Fruit fly (Drosophila melanogaster) whole organism, embryonic: Measurements from ENCODE around the gene bon.

Source experiments
- Atf3 ChIP-seq: fragments of 200-800 bp; sonication (Bioruptor generic); optimal IDR thresholded peaks from 3 replicates; lab custom pipeline; 2016; ENCODE audit warnings: missing biosample characterization, missing genetic modification characterization
- CG10462 ChIP-seq: fragments of 200-800 bp; sonication (Bioruptor generic); optimal IDR thresholded peaks from 2 replicates; lab custom pipeline; 2016; ENCODE audit warnings: missing biosample characterization, missing genetic modification characterization
- CG11723 ChIP-seq: fragments of 200-800 bp; sonication (Bioruptor generic); optimal IDR thresholded peaks from 2 replicates; lab custom pipeline; 2017; ENCODE audit warnings: missing biosample characterization, mild to moderate bottlenecking, missing genetic modification characterization
- CG1233 ChIP-seq: fragments of 200-800 bp; sonication (Bioruptor generic); optimal IDR thresholded peaks from 4 replicates; lab custom pipeline; 2018; ENCODE audit warnings: missing biosample characterization, mild to moderate bottlenecking, missing genetic modification characterization
- CG17612 ChIP-seq: fragments of 200-800 bp; sonication (Bioruptor generic); IDR thresholded peaks from 2 replicates; pipeline ENCODE4 v1.3.6; 2022; ENCODE audit warnings: missing biosample characterization, missing genetic modification characterization
- CG17912 ChIP-seq: fragments of 200-800 bp; sonication (Bioruptor generic); optimal IDR thresholded peaks from 2 replicates; lab custom pipeline; 2018; ENCODE audit warnings: missing biosample characterization, mild to moderate bottlenecking, missing genetic modification characterization
- CG2875 ChIP-seq: fragments of 200-800 bp; sonication (Bioruptor generic); optimal IDR thresholded peaks from 2 replicates; lab custom pipeline; 2017; ENCODE audit warnings: missing biosample characterization, mild to moderate bottlenecking, missing genetic modification characterization, missing genetic modification reagents
- CG30431 ChIP-seq: fragments of 200-800 bp; sonication (Bioruptor generic); optimal IDR thresholded peaks from 2 replicates; lab custom pipeline; 2017; ENCODE audit warnings: missing biosample characterization, missing genetic modification characterization
- CG31388 ChIP-seq: fragments of 200-800 bp; sonication (Bioruptor generic); optimal IDR thresholded peaks from 2 replicates; lab custom pipeline; 2016; ENCODE audit warnings: missing biosample characterization, missing genetic modification characterization
- CG3838 ChIP-seq: fragments of 200-800 bp; sonication (Bioruptor generic); optimal IDR thresholded peaks from 3 replicates; lab custom pipeline; 2016; ENCODE audit warnings: missing biosample characterization, missing genetic modification characterization
- CG4328 ChIP-seq: fragments of 200-800 bp; sonication (Bioruptor generic); optimal IDR thresholded peaks from 3 replicates; lab custom pipeline; 2017; ENCODE audit warnings: missing biosample characterization, missing genetic modification reagents, missing genetic modification characterization
- CG5953 ChIP-seq: fragments of 200-800 bp; sonication (Bioruptor generic); IDR thresholded peaks from 2 replicates; pipeline ENCODE4 v1.3.6; 2022; ENCODE audit warnings: missing biosample characterization, missing genetic modification characterization
- CG8924 ChIP-seq: fragments of 200-800 bp; optimal IDR thresholded peaks from 3 replicates; lab custom pipeline; 2019; ENCODE audit warnings: missing biosample characterization, mild to moderate bottlenecking, missing genetic modification characterization, moderate library complexity
- CG9215 ChIP-seq: fragments of 200-800 bp; sonication (Bioruptor generic); IDR thresholded peaks from 2 replicates; pipeline ENCODE4 v1.3.6; 2022; ENCODE audit warnings: missing biosample characterization, missing genetic modification characterization
- CG9817 ChIP-seq: fragments of 200-800 bp; sonication (Bioruptor generic); optimal IDR thresholded peaks from 2 replicates; lab custom pipeline; 2018; ENCODE audit warnings: missing biosample characterization, mild to moderate bottlenecking, missing genetic modification characterization, moderate library complexity
- Dbx ChIP-seq: fragments of 200-800 bp; sonication (Bioruptor generic); IDR thresholded peaks from 3 replicates; pipeline ENCODE4 v1.3.6; 2022; ENCODE audit warnings: missing biosample characterization, missing genetic modification characterization
- Deaf1 ChIP-seq: fragments of 200-800 bp; optimal IDR thresholded peaks from 3 replicates; lab custom pipeline; 2019; ENCODE audit warnings: missing biosample characterization, mild to moderate bottlenecking, missing genetic modification characterization, moderate library complexity
- Dip2 ChIP-seq: fragments of 200-800 bp; sonication (Bioruptor generic); IDR thresholded peaks from 2 replicates; pipeline ENCODE4 v1.3.6; 2022; ENCODE audit warnings: missing biosample characterization, missing genetic modification characterization
- Ets97D ChIP-seq: fragments of 200-800 bp; sonication (Bioruptor generic); optimal IDR thresholded peaks from 3 replicates; lab custom pipeline; 2016; ENCODE audit warnings: missing biosample characterization, missing genetic modification characterization
- Hey ChIP-seq: fragments of 200-800 bp; sonication (Bioruptor generic); optimal IDR thresholded peaks from 3 replicates; lab custom pipeline; 2018; ENCODE audit warnings: missing biosample characterization, mild to moderate bottlenecking, missing genetic modification characterization
- HmgZ ChIP-seq: fragments of 200-800 bp; sonication (Bioruptor generic); optimal IDR thresholded peaks from 2 replicates; lab custom pipeline; 2018; ENCODE audit warnings: missing biosample characterization, mild to moderate bottlenecking, missing genetic modification characterization
- Hmx ChIP-seq: fragments of 200-800 bp; sonication (Bioruptor generic); optimal IDR thresholded peaks from 2 replicates; lab custom pipeline; 2016; ENCODE audit warnings: missing biosample characterization, missing genetic modification characterization
- MBD-R2 ChIP-seq: fragments of 200-800 bp; sonication (Bioruptor generic); IDR thresholded peaks from 2 replicates; pipeline ENCODE4 v1.3.6; 2022; ENCODE audit warnings: missing biosample characterization, missing genetic modification characterization
- NC2β ChIP-seq: fragments of 200-800 bp; sonication (Bioruptor generic); optimal IDR thresholded peaks from 2 replicates; lab custom pipeline; 2016; ENCODE audit warnings: missing biosample characterization, missing genetic modification characterization
- Nf-YA ChIP-seq: fragments of 200-800 bp; sonication (Bioruptor generic); IDR thresholded peaks from 2 replicates; pipeline ENCODE4 v1.3.6; 2022; ENCODE audit warnings: missing biosample characterization, missing genetic modification characterization
- Sox102F ChIP-seq: fragments of 200-800 bp; sonication (Bioruptor generic); optimal IDR thresholded peaks from 2 replicates; lab custom pipeline; 2018; ENCODE audit warnings: missing biosample characterization, mild to moderate bottlenecking, missing genetic modification characterization, moderate library complexity
- Sry-β ChIP-seq: fragments of 200-800 bp; sonication (Bioruptor generic); optimal IDR thresholded peaks from 2 replicates; lab custom pipeline; 2018; ENCODE audit warnings: missing biosample characterization, mild to moderate bottlenecking, missing genetic modification characterization, moderate library complexity
- TFAM ChIP-seq: fragments of 200-800 bp; sonication (Bioruptor generic); optimal IDR thresholded peaks from 2 replicates; lab custom pipeline; 2017; ENCODE audit warnings: missing biosample characterization, missing genetic modification characterization, inconsistent platforms
- Taf1 ChIP-seq: fragments of 200-800 bp; sonication (Bioruptor generic); IDR thresholded peaks from 2 replicates; pipeline ENCODE4 v1.3.6; 2022; ENCODE audit warnings: missing biosample characterization, missing genetic modification characterization
- Usf ChIP-seq: fragments of 200-800 bp; sonication (Bioruptor generic); optimal IDR thresholded peaks from 2 replicates; lab custom pipeline; 2017; ENCODE audit warnings: missing genotype, missing biosample characterization, missing genetic modification characterization
- br ChIP-seq: fragments of >200 bp; optimal IDR thresholded peaks from 2 replicates; lab custom pipeline; 2017
- bsh ChIP-seq, 2 experiments: fragments of 200-800 bp; sonication (Bioruptor generic); optimal IDR thresholded peaks; 2 replicates each; lab custom pipeline; 2017 to 2018; ENCODE audit warnings: mild to moderate bottlenecking in 2 of 2, missing biosample characterization in 2 of 2, missing genetic modification characterization in 2 of 2, moderate library complexity in 1 of 2
- chinmo ChIP-seq: fragments of 200-800 bp; sonication (Bioruptor generic); IDR thresholded peaks from 4 replicates; pipeline ENCODE4 v1.3.6; 2022; ENCODE audit warnings: missing biosample characterization, missing genetic modification characterization; ENCODE audit not compliant: partially characterized antibody
- cwo ChIP-seq: fragments of 200-800 bp; sonication (Bioruptor generic); optimal IDR thresholded peaks from 3 replicates; lab custom pipeline; 2017; ENCODE audit warnings: missing biosample characterization, missing genetic modification characterization, mild to moderate bottlenecking, moderate library complexity, missing genetic modification reagents
- dm ChIP-seq: fragments of 200-800 bp; sonication (Bioruptor generic); optimal IDR thresholded peaks from 3 replicates; lab custom pipeline; 2016; ENCODE audit warnings: missing biosample characterization, missing genetic modification characterization
- dysf ChIP-seq: fragments of 200-800 bp; sonication (Bioruptor generic); IDR thresholded peaks from 3 replicates; pipeline ENCODE4 v1.3.6; 2022; ENCODE audit warnings: missing biosample characterization, missing genetic modification characterization
- ewg ChIP-seq: fragments of 200-800 bp; sonication (Bioruptor generic); optimal IDR thresholded peaks from 3 replicates; lab custom pipeline; 2017; ENCODE audit warnings: mild to moderate bottlenecking, missing biosample characterization, missing genetic modification reagents, missing genetic modification characterization
- fu2 ChIP-seq: fragments of 200-800 bp; sonication (Bioruptor generic); optimal IDR thresholded peaks from 2 replicates; lab custom pipeline; 2016; ENCODE audit warnings: missing biosample characterization, missing genetic modification characterization
- hbn ChIP-seq: fragments of 200-800 bp; sonication (Bioruptor generic); IDR thresholded peaks from 2 replicates; pipeline ENCODE4 v1.3.6; 2022; ENCODE audit warnings: missing biosample characterization, missing genetic modification characterization; ENCODE audit not compliant: partially characterized antibody
- her ChIP-seq: fragments of 200-800 bp; sonication (Bioruptor generic); optimal IDR thresholded peaks from 2 replicates; lab custom pipeline; 2016; ENCODE audit warnings: missing biosample characterization, missing genetic modification characterization
- hth ChIP-seq: fragments of >200 bp; optimal IDR thresholded peaks from 2 replicates; lab custom pipeline; 2017; ENCODE audit warnings: inconsistent platforms
- kni ChIP-seq: fragments of 200-800 bp; sonication (Bioruptor generic); optimal IDR thresholded peaks from 3 replicates; lab custom pipeline; 2017; ENCODE audit warnings: mild to moderate bottlenecking, missing biosample characterization, missing genetic modification reagents, missing genetic modification characterization
- mld ChIP-seq: fragments of 200-800 bp; sonication (Bioruptor generic); IDR thresholded peaks from 3 replicates; pipeline ENCODE4 v1.3.6; 2022; ENCODE audit warnings: missing biosample characterization, missing genetic modification characterization; ENCODE audit not compliant: partially characterized antibody
- oc ChIP-seq: fragments of 200-800 bp; sonication (Bioruptor generic); optimal IDR thresholded peaks from 2 replicates; lab custom pipeline; 2018; ENCODE audit warnings: missing biosample characterization, mild to moderate bottlenecking, missing genetic modification characterization, moderate library complexity
- otp ChIP-seq: fragments of 200-800 bp; sonication (Bioruptor generic); IDR thresholded peaks from 3 replicates; pipeline ENCODE4, ENCODE4 v1.3.6; 2022; ENCODE audit warnings: missing biosample characterization, missing genetic modification characterization
- pfk ChIP-seq: fragments of 200-800 bp; sonication (Bioruptor generic); optimal IDR thresholded peaks from 2 replicates; lab custom pipeline; 2018; ENCODE audit warnings: missing biosample characterization, mild to moderate bottlenecking, missing genetic modification characterization, moderate library complexity
- repo ChIP-seq: fragments of 200-800 bp; sonication (Bioruptor generic); optimal IDR thresholded peaks from 2 replicates; lab custom pipeline; 2016; ENCODE audit warnings: missing biosample characterization, missing genetic modification characterization
- slou ChIP-seq: fragments of 200-800 bp; sonication (Bioruptor generic); optimal IDR thresholded peaks from 3 replicates; lab custom pipeline; 2016; ENCODE audit warnings: missing biosample characterization, missing genetic modification characterization
- sr ChIP-seq: fragments of 200-800 bp; sonication (Bioruptor generic); IDR thresholded peaks from 3 replicates; pipeline ENCODE4 v1.3.6; 2022; ENCODE audit warnings: missing biosample characterization, missing genetic modification characterization
- twi ChIP-seq: fragments of 200-800 bp; optimal IDR thresholded peaks from 2 replicates; lab custom pipeline; 2019; ENCODE audit warnings: missing biosample characterization, mild to moderate bottlenecking, missing genetic modification characterization, moderate library complexity
- yki ChIP-seq: fragments of >200 bp; optimal IDR thresholded peaks from 3 replicates; lab custom pipeline; 2018

bon gene

DNA sequence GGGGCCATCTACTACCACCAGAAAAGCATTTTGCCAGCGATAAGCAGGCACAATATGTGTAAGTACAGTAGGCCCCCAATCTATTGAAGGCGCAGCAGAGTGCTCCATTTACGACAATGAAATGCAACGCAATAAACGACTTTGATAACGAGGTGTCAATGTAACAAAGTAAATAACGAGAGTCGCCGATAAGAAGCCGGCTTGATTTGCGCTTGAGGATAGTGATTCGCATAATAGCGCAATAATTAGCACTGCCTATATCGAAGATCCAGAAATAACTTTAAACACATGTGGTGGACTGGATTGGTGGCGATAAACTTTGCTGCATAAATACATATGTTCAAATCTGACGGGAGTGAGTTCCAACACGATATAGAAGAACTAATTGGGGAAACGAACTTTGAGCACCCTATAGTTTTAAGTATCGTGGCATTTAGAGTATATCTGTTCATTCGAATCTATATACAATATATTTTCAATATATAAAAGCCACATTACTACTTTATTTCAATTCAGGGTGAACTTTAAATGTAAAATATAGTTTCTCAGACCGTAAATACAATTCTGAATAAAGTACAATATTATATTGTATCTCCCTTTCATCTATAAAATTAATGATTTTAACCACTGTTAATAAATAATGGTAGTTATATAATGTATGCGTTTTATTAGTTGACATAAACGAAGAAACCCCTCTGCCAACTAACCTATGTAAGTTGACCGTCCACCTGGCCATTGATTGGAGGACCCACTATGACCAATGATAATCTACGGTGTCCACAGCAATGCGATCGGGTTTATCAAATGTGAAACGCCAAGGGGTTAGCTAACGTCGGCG, 43.7 kb upstream of the bon start (continued):
- TF ChIP-seq NC2β (GFP tag; lab: Kevin White, UChicago) = no peak
- no peak for TF ChIP-seq CG17612 (GFP tag; lab: Robert Waterston, UW)
- no peak for TF ChIP-seq Sox102F (GFP tag; lab: Kevin White, UChicago)
- TF ChIP-seq sr (GFP tag; lab: Robert Waterston, UW) = no peak
- TF ChIP-seq Hey (tag; lab: Kevin White, UChicago) = peak; percentile 39
- 0 out of 3 replicates have a peak, but pooled peaks have one; percentile 16 for TF ChIP-seq dysf
- TF ChIP-seq yki (lab: Kevin White, UChicago) = no peak
- no peak for TF ChIP-seq Deaf1 (tag; lab: Kevin White, UChicago)
- no peak for TF ChIP-seq ewg (GFP tag; lab: Kevin White, UChicago)
- no peak for TF ChIP-seq hth (lab: Kevin White, UChicago)
- TF ChIP-seq Usf = no peak
- TF ChIP-seq CG5953 (GFP tag; lab: Robert Waterston, UW) = no peak
- TF ChIP-seq Dip2 = no peak
- no peak for TF ChIP-seq mld (GFP tag; lab: Robert Waterston, UW)
- TF ChIP-seq hbn = no peak
- TF ChIP-seq kni (GFP tag; lab: Kevin White, UChicago) = no peak
- TF ChIP-seq CG10462 = no peak
- TF ChIP-seq CG3838 (GFP tag; lab: Kevin White, UChicago) = no peak
- TF ChIP-seq CG1233 (GFP tag; lab: Kevin White, UChicago) = no peak
- no peak for TF ChIP-seq CG8924 (tag; lab: Kevin White, UChicago)
- TF ChIP-seq Atf3 = no peak
- TF ChIP-seq CG9215 (GFP tag; lab: Robert Waterston, UW) = no peak
- TF ChIP-seq TFAM = no peak
- no peak for TF ChIP-seq Taf1 (GFP tag; lab: Robert Waterston, UW)
- no peak for TF ChIP-seq fu2 (GFP tag; lab: Kevin White, UChicago)
- 0 out of 2 replicates have a peak, but pooled peaks have one; percentile 8 for TF ChIP-seq Nf-YA (GFP tag; lab: Robert Waterston, UW)
- no peak for TF ChIP-seq CG9817 (tag; lab: Kevin White, UChicago)
- no peak for TF ChIP-seq Ets97D (GFP tag; lab: Kevin White, UChicago)
- TF ChIP-seq cwo = no peak
- no peak for TF ChIP-seq bsh (GFP tag; optimal IDR thresholded peaks at IDR 0.05; lab: Kevin White, UChicago)
- peak; percentile 19 for TF ChIP-seq her
- peak; percentile 9 for TF ChIP-seq CG4328 (GFP tag; lab: Kevin White, UChicago)
- no peak for TF ChIP-seq repo (GFP tag; lab: Kevin White, UChicago)
- TF ChIP-seq otp (GFP tag; lab: Robert Waterston, UW) = no peak
- TF ChIP-seq Dbx = peak; percentile 14; the same call in 1 of the 3 replicates
- 0 out of 4 replicates have a peak, but pooled peaks have one; percentile 34 for TF ChIP-seq chinmo
- no peak for TF ChIP-seq CG11723 (GFP tag; lab: Kevin White, UChicago)
- TF ChIP-seq Sry-β (GFP tag; lab: Kevin White, UChicago) = no peak
- TF ChIP-seq slou = no peak
- TF ChIP-seq dm = no peak
- TF ChIP-seq CG2875 (GFP tag; lab: Kevin White, UChicago) = no peak
- TF ChIP-seq CG30431 (GFP tag; lab: Kevin White, UChicago) = no peak
- TF ChIP-seq twi (tag; lab: Kevin White, UChicago) = peak; percentile 56
- TF ChIP-seq br (lab: Kevin White, UChicago) = no peak
- no peak for TF ChIP-seq oc (tag; lab: Kevin White, UChicago)
- no peak for TF ChIP-seq Hmx (GFP tag; lab: Kevin White, UChicago)
- TF ChIP-seq CG31388 (GFP tag; lab: Kevin White, UChicago) = no peak
- TF ChIP-seq CG17912 (GFP tag; lab: Kevin White, UChicago) = peak; percentile 43
- TF ChIP-seq pfk (GFP tag; lab: Kevin White, UChicago) = no peak
- no peak for TF ChIP-seq MBD-R2 (GFP tag; lab: Robert Waterston, UW)
- TF ChIP-seq HmgZ (tag; lab: Kevin White, UChicago) = peak; percentile 5
